Worm (Caenorhabditis elegans): ENCODE data around the gene C16C8.18.

- no peak for TF ChIP-seq elt-3 (tag; optimal IDR thresholded peaks at IDR 0.05)
- no peak for TF ChIP-seq F13H6.1 (tag; optimal IDR thresholded peaks at IDR 0.05)
- no peak for TF ChIP-seq nhr-77 (tag; optimal IDR thresholded peaks at IDR 0.05)
- no peak for TF ChIP-seq ZK546.5 (tag; optimal IDR thresholded peaks at IDR 0.05)
- TF ChIP-seq lsy-2 (tag; optimal IDR thresholded peaks at IDR 0.05) = no peak
- TF ChIP-seq ztf-4 (tag; optimal IDR thresholded peaks at IDR 0.05) = no peak
- no peak for TF ChIP-seq dmd-4 (tag; optimal IDR thresholded peaks at IDR 0.05)
- no peak for TF ChIP-seq mdl-1 (tag; optimal IDR thresholded peaks at IDR 0.05)
Measured at ce11 chrII:3439244-3439698, 9.8 kb downstream of the C16C8.18 start.

Measured in whole organism, L2 larva.